Fruit fly (Drosophila melanogaster): ENCODE measurements around the gene CG42821.

Gene CG42821

DNA sequence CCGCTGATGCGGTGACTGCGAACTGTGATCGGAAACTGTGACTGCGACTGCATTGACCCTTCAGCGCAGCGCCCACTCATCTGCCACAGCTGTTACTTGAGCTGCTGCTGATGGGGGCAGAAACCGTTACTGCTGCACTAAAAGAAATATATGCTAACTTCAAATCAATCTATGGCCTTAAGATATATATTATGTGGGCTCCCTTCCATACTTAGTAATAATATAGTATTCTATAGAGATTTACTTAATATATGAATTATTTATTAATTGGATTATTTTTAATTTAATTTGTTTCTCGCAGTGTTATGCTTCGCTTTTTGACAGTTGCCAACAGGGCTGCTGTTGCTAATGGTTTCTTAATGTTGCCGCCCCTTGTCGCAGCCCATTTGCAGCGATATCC, 33.8 kb upstream of the CG42821 start (continued):
- TF ChIP-seq kay (GFP tag; optimal IDR thresholded peaks at IDR 0.05) (no peak), gem (tag; optimal IDR thresholded peaks at IDR 0.05) (peak; percentile 45), D19A (tag; optimal IDR thresholded peaks at IDR 0.05) (no peak)

- TF ChIP-seq HLHmδ (GFP tag; optimal IDR thresholded peaks at IDR 0.05) (no peak), CG15601 (tag; optimal IDR thresholded peaks at IDR 0.05) (peak; percentile 9), row (GFP tag; IDR thresholded peaks at IDR 0.05) (no peak), so (GFP tag; IDR thresholded peaks at IDR 0.05) (0 out of 3 replicates have a peak, but pooled peaks have one; percentile 10), Med (GFP tag) (peak; percentile 45), Atf3 (GFP tag; optimal IDR thresholded peaks at IDR 0.05) (no peak), ind (GFP tag; optimal IDR thresholded peaks at IDR 0.05) (no peak), Deaf1 (tag; optimal IDR thresholded peaks at IDR 0.05) (peak; percentile 91), CG8290 (GFP tag; optimal IDR thresholded peaks at IDR 0.05) (no peak), CG8290 (tag; optimal IDR thresholded peaks at IDR 0.05) (peak in 1 of 2 experiments; percentile 19), sr (GFP tag; IDR thresholded peaks at IDR 0.05) (no peak), CG17359 (tag; optimal IDR thresholded peaks at IDR 0.05) (no peak), CG13287 (GFP tag; IDR thresholded peaks at IDR 0.05; ENCODE audit: partially characterized antibody) (peak; percentile 12; the same call in 1 of the 2 replicates), pum (GFP tag; optimal IDR thresholded peaks at IDR 0.05) (no peak), Jarid2 (GFP tag; optimal IDR thresholded peaks at IDR 0.05) (peak; percentile 41), CG13894 (tag; optimal IDR thresholded peaks at IDR 0.05) (peak; percentile 42), chinmo (GFP tag; IDR thresholded peaks at IDR 0.05; ENCODE audit: partially characterized antibody) (peak; percentile 86; the same call in 2 of the 4 replicates), ewg (GFP tag; optimal IDR thresholded peaks at IDR 0.05) (peak; percentile 27), vvl (GFP tag; IDR thresholded peaks at IDR 0.05) (0 out of 2 replicates have a peak, but pooled peaks have one; percentile 13), CG10979 (tag; optimal IDR thresholded peaks at IDR 0.05) (no peak), CG4328 (GFP tag; optimal IDR thresholded peaks at IDR 0.05) (no peak), CG12769 (tag; optimal IDR thresholded peaks at IDR 0.05) (peak; percentile 7), hkb (optimal IDR thresholded peaks at IDR 0.05) (no peak), hkb (GFP tag; IDR thresholded peaks at IDR 0.05) (peak; percentile 44; the same call in 1 of the 2 replicates)
Measured at dm6 chr3R:17379742-17380141, 33.1 kb upstream of the CG42821 start, which contains the start of gene lute. Gene lute, plus strand, starts transcription at chr3R:17379944.

DNA sequence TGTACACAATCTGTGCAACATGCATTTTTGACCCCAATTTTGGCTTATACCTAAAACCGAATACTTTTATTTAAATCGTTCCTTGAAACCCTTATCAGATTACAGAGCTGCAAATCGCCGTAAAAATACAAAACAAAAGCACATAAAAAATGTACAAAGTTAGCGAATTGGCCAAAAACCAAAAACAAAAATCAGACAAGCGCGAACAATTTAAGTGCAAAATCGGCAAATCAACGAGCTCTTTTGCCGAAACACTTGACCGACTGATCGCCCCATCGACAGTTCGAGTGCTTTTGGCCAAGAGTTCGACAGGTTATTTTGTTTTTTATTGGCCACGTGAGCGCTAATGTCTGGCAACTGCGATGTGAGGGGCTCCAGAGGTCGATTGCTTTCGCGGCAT, 31.0 kb upstream of the CG42821 start:
- TF ChIP-seq onecut (GFP tag; IDR thresholded peaks at IDR 0.05) (no peak), Jarid2 (GFP tag; optimal IDR thresholded peaks at IDR 0.05) (no peak)

- TF ChIP-seq stc (GFP tag; IDR thresholded peaks at IDR 0.05) (0 out of 2 replicates have a peak, but pooled peaks have one; percentile 15), CG18764 (GFP tag; optimal IDR thresholded peaks at IDR 0.05) (peak; percentile 4), ken (GFP tag; IDR thresholded peaks at IDR 0.05) (peak; percentile 74), CG6272 (GFP tag; IDR thresholded peaks at IDR 0.05) (no peak), CG2120 (GFP tag; optimal IDR thresholded peaks at IDR 0.05) (peak; percentile 83), Atf-2 (GFP tag; optimal IDR thresholded peaks at IDR 0.05) (peak; percentile 34), MESR4 (GFP tag; optimal IDR thresholded peaks at IDR 0.05) (peak; percentile 71), sc (optimal IDR thresholded peaks at IDR 0.05) (no peak), sc (GFP tag; optimal IDR thresholded peaks at IDR 0.05) (no peak), CG12236 (GFP tag; optimal IDR thresholded peaks at IDR 0.05) (no peak), CG16779 (GFP tag; IDR thresholded peaks at IDR 0.05) (0 out of 2 replicates have a peak, but pooled peaks have one; percentile 18), exex (tag; optimal IDR thresholded peaks at IDR 0.05) (no peak), Dek (tag; optimal IDR thresholded peaks at IDR 0.05) (peak; percentile 40), ro (GFP tag; IDR thresholded peaks at IDR 0.05) (no peak), Blimp-1 (GFP tag; optimal IDR thresholded peaks at IDR 0.05) (peak; percentile 21), chn (GFP tag; optimal IDR thresholded peaks at IDR 0.05) (peak; percentile 66), dati (GFP tag; IDR thresholded peaks at IDR 0.05) (no peak; the same call in 1 of the 2 replicates), CG10959 (GFP tag; IDR thresholded peaks at IDR 0.05) (no peak), CG7745 (tag; optimal IDR thresholded peaks at IDR 0.05) (no peak)
Measured at dm6 chr3R:17385329-17386019, 27.4 kb upstream of the CG42821 start.

Data from whole organism, embryonic.